Worm (Caenorhabditis elegans) whole organism, late embryonic: Measurements from ENCODE around the gene ZK402.2.
"Not testable (repeated sequence)": the region's sequence is repeated elsewhere in the genome, so short reads cannot be mapped to it uniquely, and the experiment has no call there.

Experiments
- C08G9.2 ChIP-seq: sonication (generic microtip); optimal IDR thresholded peaks from 2 replicates; lab custom pipeline; 2016; ENCODE audit warnings: mild to moderate bottlenecking, missing genetic modification characterization, moderate library complexity, missing compliant biosample characterization
- C38D4.7 ChIP-seq: fragments of 200-800 bp; sonication (Bioruptor generic); optimal IDR thresholded peaks from 2 replicates; lab custom pipeline; 2018; ENCODE audit warnings: mild to moderate bottlenecking, missing genetic modification characterization, moderate library complexity, missing compliant biosample characterization
- K02D7.2 ChIP-seq: sonication (generic microtip); optimal IDR thresholded peaks from 2 replicates; lab custom pipeline; 2017; ENCODE audit warnings: mild to moderate bottlenecking, missing genetic modification characterization, missing compliant biosample characterization
- T23F11.4 ChIP-seq: fragments of 200-800 bp; sonication (Bioruptor generic); optimal IDR thresholded peaks from 2 replicates; lab custom pipeline; 2018; ENCODE audit warnings: mild to moderate bottlenecking, missing genetic modification characterization, missing compliant biosample characterization
- Y22D7AL.16 ChIP-seq: sonication (generic microtip); optimal IDR thresholded peaks from 2 replicates; lab custom pipeline; 2016; ENCODE audit warnings: missing genetic modification characterization, missing compliant biosample characterization
- ama-1 ChIP-seq: fragments of 150-350 bp; optimal IDR thresholded peaks from 2 replicates; lab custom pipeline; 2014
- ceh-18 ChIP-seq: sonication (generic microtip); optimal IDR thresholded peaks from 2 replicates; lab custom pipeline; 2016; ENCODE audit warnings: missing genetic modification characterization, missing compliant biosample characterization
- ceh-2 ChIP-seq: sonication (generic microtip); optimal IDR thresholded peaks from 2 replicates; lab custom pipeline; 2016; ENCODE audit warnings: missing genotype, missing genetic modification characterization, missing compliant biosample characterization
- ceh-22 ChIP-seq: sonication (generic microtip); optimal IDR thresholded peaks from 2 replicates; lab custom pipeline; 2017; ENCODE audit warnings: missing biosample characterization, missing genetic modification characterization
- ceh-24 ChIP-seq: sonication (generic microtip); optimal IDR thresholded peaks from 2 replicates; lab custom pipeline; 2016; ENCODE audit warnings: mild to moderate bottlenecking, missing genetic modification characterization, missing compliant biosample characterization
- ceh-6 ChIP-seq: fragments of 200-800 bp; sonication (Bioruptor generic); optimal IDR thresholded peaks from 2 replicates; lab custom pipeline; 2018; ENCODE audit warnings: mild to moderate bottlenecking, missing genetic modification characterization, missing compliant biosample characterization
- elt-4 ChIP-seq: sonication (generic microtip); optimal IDR thresholded peaks from 2 replicates; lab custom pipeline; 2016; ENCODE audit warnings: missing genetic modification characterization, missing compliant biosample characterization
- fkh-10 ChIP-seq: fragments of 150-350 bp; optimal IDR thresholded peaks from 2 replicates; lab custom pipeline; 2014; ENCODE audit warnings: missing biosample characterization, missing genetic modification reagents, missing genetic modification characterization
- fkh-6 ChIP-seq: sonication (generic microtip); optimal IDR thresholded peaks from 2 replicates; lab custom pipeline; 2016; ENCODE audit warnings: missing genetic modification characterization, missing compliant biosample characterization
- hlh-15 ChIP-seq: sonication (generic microtip); optimal IDR thresholded peaks from 2 replicates; lab custom pipeline; 2016; ENCODE audit warnings: missing genetic modification characterization, missing compliant biosample characterization
- hlh-30 ChIP-seq: sonication (generic microtip); optimal IDR thresholded peaks from 2 replicates; lab custom pipeline; 2017; ENCODE audit warnings: antibody characterized with exemption, missing genetic modification characterization, missing compliant biosample characterization; ENCODE audit not compliant: insufficient read depth
- lim-6 ChIP-seq: sonication (generic microtip); optimal IDR thresholded peaks from 2 replicates; lab custom pipeline; 2016; ENCODE audit warnings: missing genetic modification characterization, missing compliant biosample characterization
- mec-3 ChIP-seq: sonication (generic microtip); optimal IDR thresholded peaks from 2 replicates; lab custom pipeline; 2016; ENCODE audit warnings: borderline replicate concordance, missing genetic modification characterization, missing compliant biosample characterization
- nfya-1 ChIP-seq: sonication (generic microtip); optimal IDR thresholded peaks from 2 replicates; lab custom pipeline; 2017; ENCODE audit warnings: missing genetic modification characterization, mild to moderate bottlenecking, missing compliant biosample characterization, antibody characterized with exemption, moderate library complexity
- nhr-232 ChIP-seq: sonication (generic microtip); optimal IDR thresholded peaks from 2 replicates; lab custom pipeline; 2016; ENCODE audit warnings: missing genetic modification characterization, missing compliant biosample characterization
- odd-2 ChIP-seq: sonication (generic microtip); optimal IDR thresholded peaks from 2 replicates; lab custom pipeline; 2017; ENCODE audit warnings: antibody characterized with exemption, mild to moderate bottlenecking, missing genetic modification characterization, missing compliant biosample characterization
- pag-3 ChIP-seq: sonication (generic microtip); optimal IDR thresholded peaks from 2 replicates; lab custom pipeline; 2016; ENCODE audit warnings: missing compliant biosample characterization, missing genetic modification characterization, borderline replicate concordance
- pha-4 ChIP-seq: fragments of 150-350 bp; optimal IDR thresholded peaks from 2 replicates; lab custom pipeline; 2018; ENCODE audit warnings: missing biosample characterization, missing genetic modification reagents, missing genetic modification characterization
- rnt-1 ChIP-seq: sonication (generic microtip); optimal IDR thresholded peaks from 2 replicates; lab custom pipeline; 2016; ENCODE audit warnings: missing genetic modification characterization, missing compliant biosample characterization
- sdc-2 ChIP-seq: sonication (generic microtip); optimal IDR thresholded peaks from 2 replicates; lab custom pipeline; 2016; ENCODE audit warnings: missing genotype, missing genetic modification characterization, missing compliant biosample characterization
- tbx-7 ChIP-seq: sonication (generic microtip); optimal IDR thresholded peaks from 2 replicates; lab custom pipeline; 2016; ENCODE audit warnings: missing genotype, missing genetic modification characterization, missing compliant biosample characterization
- unc-42 ChIP-seq: sonication (generic microtip); optimal IDR thresholded peaks from 2 replicates; lab custom pipeline; 2016; ENCODE audit warnings: missing genotype, missing genetic modification characterization, missing compliant biosample characterization
- unc-86 ChIP-seq: sonication (generic microtip); optimal IDR thresholded peaks from 2 replicates; lab custom pipeline; 2016; ENCODE audit warnings: missing genetic modification characterization, missing compliant biosample characterization
- zip-5 ChIP-seq: sonication (generic microtip); optimal IDR thresholded peaks from 2 replicates; lab custom pipeline; 2016; ENCODE audit warnings: missing genetic modification characterization, missing compliant biosample characterization

The ZK402.2 gene

DNA sequence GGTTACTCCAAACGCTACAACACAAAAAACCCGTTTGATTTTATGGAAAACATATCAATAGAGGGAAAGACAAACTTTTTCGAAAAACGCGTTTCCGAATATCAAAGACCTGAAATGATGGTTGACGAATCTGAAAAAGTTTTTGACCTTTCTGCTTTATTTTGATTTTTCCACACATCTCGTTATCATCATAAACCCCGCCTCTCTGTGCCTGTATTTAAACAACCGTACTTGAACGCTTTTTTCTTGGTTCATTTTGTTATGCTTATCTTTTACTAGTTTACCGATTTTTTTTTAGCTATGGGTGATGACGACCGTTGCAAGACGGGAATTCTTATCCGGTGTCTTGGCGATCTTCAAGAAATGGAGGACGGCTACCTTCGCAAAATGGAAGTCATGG lies 27.2 kb downstream of the ZK402.2 start, which contains the start of gene F19G12.1:
F19G12.1 (plus strand) TSS at position 301 of the 400 bp plus-strand sequence.
- TF ChIP-seq mec-3 (tag; lab: Kevin White, UChicago); tbx-7 (tag; lab: Kevin White, UChicago); ceh-6: not testable (repeated sequence)

DNA sequence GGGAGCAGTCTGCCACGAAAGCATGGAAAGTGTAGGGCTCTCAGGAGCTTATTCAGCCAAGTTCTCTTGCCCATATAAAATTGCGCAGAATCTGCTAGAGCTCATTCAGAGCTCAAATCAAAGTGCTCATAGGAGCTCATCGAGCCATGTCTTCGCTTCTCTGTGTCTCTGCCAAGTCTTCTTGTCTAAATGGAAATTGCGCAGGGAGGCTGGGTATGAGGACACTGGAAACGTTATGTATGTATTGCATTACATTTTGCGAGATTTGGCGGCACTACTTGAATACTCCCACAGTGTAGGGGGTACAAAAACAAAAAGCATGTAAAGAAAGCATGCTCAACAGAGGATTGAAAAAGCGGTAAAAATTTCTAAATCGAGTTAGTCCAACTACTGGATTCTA lies 33.6 kb downstream of the ZK402.2 start:
- TF ChIP-seq nfya-1 (tag; lab: Kevin White, UChicago) (peak; percentile 27), pha-4 (tag; lab: Kevin White, UChicago) (no peak), unc-42 (tag; lab: Kevin White, UChicago) (peak; percentile 8), sdc-2 (peak; percentile 97)

DNA sequence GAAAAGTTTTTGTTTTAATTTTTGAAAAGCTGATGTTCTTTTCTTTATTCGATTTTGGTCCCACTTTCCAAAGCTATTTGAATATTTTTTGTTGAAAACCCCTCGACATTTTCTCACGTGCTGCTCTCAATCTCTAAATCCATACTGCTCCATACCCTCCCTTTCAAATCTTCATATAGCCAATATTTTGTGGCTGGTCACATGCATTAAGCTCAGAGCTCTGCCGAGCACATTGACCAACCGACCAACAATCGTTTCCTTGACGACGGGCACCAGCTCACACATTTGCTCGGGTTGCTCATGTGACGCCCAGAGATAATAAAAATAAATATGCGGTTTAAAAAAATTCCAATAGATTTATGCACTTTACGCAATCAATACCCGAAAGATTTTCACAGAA lies 35.4 kb downstream of the ZK402.2 start:
- TF ChIP-seq sdc-2: peak; percentile 96
- no peak for TF ChIP-seq odd-2 (tag; lab: Kevin White, UChicago)
- peak; percentile 5 for TF ChIP-seq nfya-1 (tag; lab: Kevin White, UChicago)

DNA sequence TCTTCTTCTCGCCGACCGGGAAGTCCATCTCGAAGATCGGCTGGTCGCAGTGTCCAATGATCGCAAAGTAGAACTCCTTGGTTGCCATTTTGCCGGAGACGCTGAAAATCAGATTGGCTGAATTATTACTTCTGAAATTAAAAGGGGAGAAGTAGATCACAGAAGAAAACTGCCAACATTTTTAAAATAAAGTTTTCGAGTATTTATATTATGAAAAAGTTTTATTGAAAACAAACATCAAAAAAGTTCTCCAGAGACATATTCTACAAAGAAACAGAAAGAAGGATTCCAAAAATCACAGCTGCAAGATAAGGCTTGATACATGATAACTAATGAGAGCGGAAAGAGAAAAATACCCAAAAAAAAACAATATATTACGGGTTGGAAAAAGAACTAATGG lies 36.6 kb downstream of the ZK402.2 start, which contains the start of gene sedl-1:
sedl-1 (minus strand) TSS at position 101 of the 400 bp plus-strand sequence.
- TF ChIP-seq C08G9.2 (tag; lab: Kevin White, UChicago) (no peak), sdc-2 (no peak), hlh-30 (tag; lab: Kevin White, UChicago) (no peak), tbx-7 (tag; lab: Kevin White, UChicago) (no peak), rnt-1 (tag; lab: Kevin White, UChicago) (no peak), unc-86 (tag; lab: Kevin White, UChicago) (no peak), K02D7.2 (tag; lab: Kevin White, UChicago) (no peak), C38D4.7 (GFP tag; lab: Kevin White, UChicago) (no peak), fkh-10 (no peak), ceh-22 (tag; lab: Kevin White, UChicago) (no peak), ceh-18 (tag; lab: Kevin White, UChicago) (no peak), hlh-15 (no peak), pag-3 (no peak)
- TF ChIP-seq, all 69 proteins: peak for 0

DNA sequence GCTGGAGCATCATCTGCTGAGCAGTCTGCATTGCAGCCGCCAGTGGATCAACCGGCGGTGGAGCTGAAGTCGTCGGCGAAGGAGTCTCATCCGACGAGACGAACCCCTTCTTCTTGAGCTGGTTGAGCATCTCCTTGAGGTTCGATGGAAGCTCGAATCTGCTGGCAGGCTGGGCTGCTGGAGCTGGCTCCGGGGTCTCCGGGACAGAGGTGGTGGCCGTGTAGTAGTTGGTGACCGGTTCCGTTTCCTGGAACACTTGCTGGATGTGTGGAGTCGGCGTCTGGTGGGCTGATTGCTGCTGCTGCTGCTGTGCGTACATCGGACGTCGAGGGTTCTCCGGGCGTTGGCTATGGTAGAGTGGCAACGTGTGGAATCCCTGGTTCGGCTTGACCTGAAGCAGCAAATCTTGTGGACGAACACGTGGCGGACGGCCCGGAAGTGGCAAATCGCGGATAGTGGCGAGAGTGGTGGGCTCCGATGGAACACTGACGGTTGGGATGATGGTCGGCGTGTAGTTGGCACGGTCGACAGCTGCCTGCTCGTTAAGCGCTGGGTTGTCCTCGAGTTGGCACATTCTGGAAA lies 38.1 kb downstream of the ZK402.2 start:
- no peak for TF ChIP-seq odd-2 (tag; lab: Kevin White, UChicago)
- TF ChIP-seq elt-4 (tag; lab: Kevin White, UChicago): peak; percentile 41
- no peak for TF ChIP-seq zip-5 (tag; lab: Kevin White, UChicago)
- TF ChIP-seq hlh-15: no peak
- TF ChIP-seq ceh-24 (tag; lab: Kevin White, UChicago): no peak
- no peak for TF ChIP-seq lim-6 (tag; lab: Kevin White, UChicago)

DNA sequence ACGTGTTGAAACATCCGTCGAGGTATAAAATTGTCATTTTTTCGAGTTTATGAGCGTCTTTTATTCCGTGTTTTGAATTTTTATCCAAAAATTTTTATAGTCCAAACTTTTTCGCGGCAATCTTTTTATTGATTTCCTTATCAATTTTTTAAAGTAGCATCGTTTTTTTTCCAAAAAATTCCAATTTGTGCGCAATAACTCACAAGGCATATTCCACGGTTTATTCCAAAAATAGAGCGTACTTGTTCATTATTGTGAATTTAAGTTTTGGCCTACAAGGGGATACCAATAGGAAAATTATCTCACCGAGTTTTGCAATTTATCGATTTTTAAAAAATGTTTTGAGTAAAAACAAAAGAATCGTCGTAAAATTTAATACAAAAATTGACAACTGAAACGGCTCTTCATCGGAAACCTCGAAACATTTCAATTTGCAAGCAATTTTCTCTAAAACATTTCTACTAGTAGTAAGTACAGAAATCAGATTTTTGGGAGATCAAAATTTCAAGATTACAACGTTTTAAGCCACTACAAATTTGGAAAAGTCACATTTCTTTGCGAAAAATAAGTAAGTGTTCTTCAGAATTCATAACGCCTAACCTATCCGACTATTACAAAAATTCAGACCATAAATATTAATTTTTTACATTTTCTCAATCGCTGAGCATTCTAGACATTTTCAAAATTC lies 40.2 kb downstream of the ZK402.2 start:
- TF ChIP-seq Y22D7AL.16 (tag; lab: Kevin White, UChicago) (peak; percentile 3), tbx-7 (tag; lab: Kevin White, UChicago) (no peak), T23F11.4 (GFP tag; lab: Kevin White, UChicago) (no peak), rnt-1 (tag; lab: Kevin White, UChicago) (no peak), pag-3 (no peak)

DNA sequence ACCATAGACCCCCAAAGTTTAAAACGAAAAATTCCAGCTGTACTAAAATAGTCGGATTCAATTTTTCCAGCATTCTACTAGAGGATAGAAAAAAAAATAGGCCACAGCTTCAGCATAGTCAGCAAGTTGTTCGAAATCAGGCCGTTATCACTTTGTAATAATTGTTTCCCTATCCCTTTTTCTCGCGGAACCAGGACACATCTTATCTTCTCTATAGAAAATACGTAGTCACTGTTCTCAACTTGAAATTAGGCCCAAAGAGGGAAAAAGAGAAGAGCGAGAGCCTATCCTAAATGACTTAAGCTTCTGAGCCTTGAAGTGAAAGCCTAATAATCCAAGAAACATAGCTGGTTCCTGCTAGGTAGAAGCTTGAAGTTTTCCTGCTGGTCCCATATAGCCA lies 42.2 kb downstream of the ZK402.2 start:
- TF ChIP-seq ceh-2 (tag; lab: Kevin White, UChicago) (no peak), ama-1 (lab: Kevin White, UChicago) (peak; percentile 2), nhr-232 (tag; lab: Kevin White, UChicago) (no peak), fkh-6 (tag; lab: Kevin White, UChicago) (no peak)
